Worm (Caenorhabditis elegans) whole organism, midembryonic: ENCODE results near the gene Y66D12A.11.

Source experiments
- T22C8.4 ChIP-seq: fragments of 200-800 bp; sonication (Bioruptor generic); IDR thresholded peaks from 2 replicates; pipeline ENCODE4 v1.3.6; 2022; ENCODE audit warnings: missing genetic modification characterization, missing compliant biosample characterization
- flt-1 ChIP-seq: fragments of 200-800 bp; sonication (Bioruptor generic); IDR thresholded peaks from 2 replicates; pipeline ENCODE4 v1.3.6; 2022; ENCODE audit warnings: missing genetic modification characterization, missing compliant biosample characterization
- ref-1 ChIP-seq: fragments of 200-800 bp; sonication (Bioruptor generic); conservative IDR thresholded peaks from 2 replicates; pipeline ENCODE4 v1.3.6; 2022; ENCODE audit warnings: missing genetic modification reagents, missing genetic modification characterization, missing compliant biosample characterization
- tab-1 ChIP-seq: fragments of 200-800 bp; sonication (Bioruptor generic); IDR thresholded peaks from 2 replicates; pipeline ENCODE4 v1.3.6; 2022; ENCODE audit warnings: missing genetic modification characterization, missing compliant biosample characterization
- ztf-23 ChIP-seq: fragments of 200-800 bp; sonication (Bioruptor generic); IDR thresholded peaks from 2 replicates; pipeline ENCODE4 v1.3.6; 2022; ENCODE audit warnings: missing genetic modification reagents, missing genetic modification characterization, missing compliant biosample characterization

DNA sequence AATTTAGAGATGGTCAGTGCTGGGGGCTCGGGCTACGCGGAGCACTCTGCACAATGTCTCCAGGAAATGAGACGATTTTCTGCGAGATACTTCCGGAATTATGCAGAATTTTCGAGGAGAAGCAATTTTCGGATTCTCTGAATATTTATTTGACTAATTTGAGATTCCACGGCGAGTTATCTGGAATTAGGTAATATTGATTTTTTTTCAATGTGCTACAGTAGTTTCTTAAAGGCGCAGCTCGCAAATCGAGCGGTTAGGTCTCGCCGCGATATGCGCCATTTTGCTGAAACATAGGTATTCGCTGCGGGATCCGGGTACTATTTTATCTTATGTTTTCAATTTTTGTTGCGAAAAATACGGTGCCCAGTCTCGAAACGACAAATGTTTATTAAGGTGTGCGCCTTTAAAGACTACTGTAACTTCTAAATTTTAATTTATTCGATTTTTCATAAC lies 28.6 kb upstream of the Y66D12A.11 start, which contains the start of gene nrps-1:
- TF ChIP-seq T22C8.4 (no peak), flt-1 (GFP tag; lab: Robert Waterston, UW) (no peak), ztf-23 (GFP tag; lab: Robert Waterston, UW) (no peak), tab-1 (GFP tag; lab: Robert Waterston, UW) (no peak), ref-1 (GFP tag; lab: Robert Waterston, UW) (no peak)
